Worm (Caenorhabditis elegans) whole organism, L2 larva: ENCODE results near the gene tat-3.

Source experiments
- Y55F3AM.14 ChIP-seq: fragments of 200-800 bp; sonication (Bioruptor generic); optimal IDR thresholded peaks from 2 replicates; lab custom pipeline; 2018; ENCODE audit warnings: mild to moderate bottlenecking, missing genetic modification characterization, missing compliant biosample characterization
- aly-2 ChIP-seq: fragments of 150-350 bp; optimal IDR thresholded peaks from 2 replicates; lab custom pipeline; 2014; ENCODE audit warnings: missing biosample characterization, missing genetic modification characterization
- ama-1 ChIP-seq: fragments of 150-350 bp; optimal IDR thresholded peaks from 2 replicates; lab custom pipeline; 2018; ENCODE audit warnings: inconsistent platforms
- lsy-2 ChIP-seq, 2 experiments: fragments of 150-350 bp in 1 of 2; sonication (generic microtip) in 1 of 2; optimal IDR thresholded peaks; 2 replicates each; lab custom pipeline; 2014 to 2017; ENCODE audit warnings: missing biosample characterization in 2 of 2, missing genetic modification characterization in 2 of 2
- mdl-1 ChIP-seq, 2 experiments: fragments of 150-350 bp in 1 of 2; sonication (generic microtip) in 1 of 2; optimal IDR thresholded peaks; 2 replicates each; lab custom pipeline; 2017; ENCODE audit warnings: missing biosample characterization in 2 of 2, missing genetic modification characterization in 2 of 2
- nhr-237 ChIP-seq: fragments of 150-350 bp; optimal IDR thresholded peaks from 2 replicates; lab custom pipeline; 2014; ENCODE audit warnings: missing biosample characterization, missing genetic modification characterization
- nhr-77 ChIP-seq: fragments of 150-350 bp; optimal IDR thresholded peaks from 2 replicates; lab custom pipeline; 2014; ENCODE audit warnings: missing biosample characterization, missing genetic modification characterization
- unc-62 ChIP-seq: fragments of 150-350 bp; optimal IDR thresholded peaks from 2 replicates; lab custom pipeline; 2014; ENCODE audit warnings: missing biosample characterization, missing genetic modification reagents, missing genetic modification characterization
- ztf-4 ChIP-seq: fragments of 150-350 bp; optimal IDR thresholded peaks from 2 replicates; lab custom pipeline; 2014; ENCODE audit warnings: missing biosample characterization, missing genetic modification characterization

DNA sequence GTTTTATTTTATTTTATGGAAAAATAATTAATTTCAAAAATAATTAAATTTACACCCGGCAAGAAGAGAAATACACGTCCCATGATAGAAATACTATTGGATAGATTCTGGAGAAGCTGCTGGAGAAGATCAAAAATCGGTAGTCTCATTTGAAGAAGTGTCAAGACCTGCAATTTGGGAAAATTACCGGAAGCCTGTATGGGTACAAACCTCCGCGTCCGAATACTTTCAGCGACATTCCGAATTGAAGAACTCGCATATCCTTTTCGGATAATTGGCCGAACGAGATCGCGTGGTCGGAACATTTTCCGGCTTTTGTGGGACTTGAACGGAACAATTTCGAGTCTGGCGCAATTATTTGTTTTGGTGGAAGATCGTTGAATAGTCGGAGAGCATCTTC, 22.0 kb downstream of the tat-3 start:
- TF ChIP-seq lsy-2 (tag; optimal IDR thresholded peaks at IDR 0.05; lab: Kevin White, UChicago), result no peak
- TF ChIP-seq nhr-77 (tag; lab: Kevin White, UChicago), result no peak
- TF ChIP-seq mdl-1 (tag; optimal IDR thresholded peaks at IDR 0.05; lab: Kevin White, UChicago), result no peak
- TF ChIP-seq nhr-237, result no peak
- TF ChIP-seq aly-2 (tag; lab: Kevin White, UChicago), result no peak
- TF ChIP-seq Y55F3AM.14, result no peak
- no peak for TF ChIP-seq ama-1 (lab: Kevin White, UChicago)
- TF ChIP-seq unc-62 (GFP tag; lab: Kevin White, UChicago), result no peak
- no peak for TF ChIP-seq ztf-4 (tag; lab: Kevin White, UChicago)
